Fruit fly (Drosophila melanogaster) whole organism, embryonic: Measurements from ENCODE around the gene dysf.

ENCODE experiments used
- CG1024 ChIP-seq: fragments of 200-800 bp; sonication (Bioruptor generic); IDR thresholded peaks from 2 replicates; pipeline ENCODE4 v1.3.6; 2022; ENCODE audit warnings: missing biosample characterization, missing genetic modification characterization
- CG11695 ChIP-seq: fragments of 200-800 bp; sonication (Bioruptor generic); IDR thresholded peaks from 3 replicates; pipeline ENCODE4 v1.3.6; 2022; ENCODE audit warnings: missing biosample characterization, missing genetic modification characterization
- CG14441 ChIP-seq: fragments of 200-800 bp; sonication (Bioruptor generic); IDR thresholded peaks from 2 replicates; pipeline ENCODE4 v1.3.6; 2022; ENCODE audit warnings: missing biosample characterization, missing genetic modification characterization
- CG14860 ChIP-seq: fragments of 200-800 bp; sonication (Bioruptor generic); IDR thresholded peaks from 3 replicates; pipeline ENCODE4 v1.3.6; 2022; ENCODE audit warnings: missing biosample characterization, missing genetic modification characterization; ENCODE audit not compliant: partially characterized antibody
- CG14965 ChIP-seq: fragments of 200-800 bp; sonication (Bioruptor generic); optimal IDR thresholded peaks from 2 replicates; lab custom pipeline; 2016; ENCODE audit warnings: missing biosample characterization, missing genetic modification characterization, borderline replicate concordance
- CG2116 ChIP-seq: fragments of 200-800 bp; sonication (Bioruptor generic); optimal IDR thresholded peaks from 3 replicates; lab custom pipeline; 2018; ENCODE audit warnings: missing biosample characterization, mild to moderate bottlenecking, missing genetic modification characterization
- CG32772 ChIP-seq: fragments of 200-800 bp; sonication (Bioruptor generic); IDR thresholded peaks from 2 replicates; pipeline ENCODE4 v1.3.6; 2022; ENCODE audit warnings: missing biosample characterization, missing genetic modification characterization
- CG4282 ChIP-seq: fragments of 200-800 bp; sonication (Bioruptor generic); optimal IDR thresholded peaks from 2 replicates; lab custom pipeline; 2016; ENCODE audit warnings: missing biosample characterization, missing genetic modification characterization
- CG4404 ChIP-seq: fragments of 200-800 bp; sonication (Bioruptor generic); IDR thresholded peaks from 2 replicates; pipeline ENCODE4 v1.3.6; 2022; ENCODE audit warnings: missing biosample characterization, missing genetic modification characterization
- CG6791 ChIP-seq: fragments of 200-800 bp; sonication (Bioruptor generic); IDR thresholded peaks from 3 replicates; pipeline ENCODE4 v1.3.6; 2022; ENCODE audit warnings: missing biosample characterization, missing genetic modification characterization; ENCODE audit not compliant: partially characterized antibody
- CG8359 ChIP-seq: fragments of 200-800 bp; sonication (Bioruptor generic); optimal IDR thresholded peaks from 2 replicates; lab custom pipeline; 2017; ENCODE audit warnings: missing biosample characterization, mild to moderate bottlenecking, missing genetic modification characterization, borderline replicate concordance
- CTCF ChIP-seq: fragments of 200-800 bp; sonication (Bioruptor generic); optimal IDR thresholded peaks from 2 replicates; lab custom pipeline; 2017; ENCODE audit warnings: missing biosample characterization, mild to moderate bottlenecking, missing genetic modification characterization, moderate library complexity
- Camta ChIP-seq: fragments of 200-800 bp; sonication (Bioruptor generic); optimal IDR thresholded peaks from 2 replicates; lab custom pipeline; 2016; ENCODE audit warnings: missing biosample characterization, missing genetic modification characterization
- Deaf1 ChIP-seq: fragments of 200-800 bp; optimal IDR thresholded peaks from 3 replicates; lab custom pipeline; 2019; ENCODE audit warnings: missing biosample characterization, mild to moderate bottlenecking, missing genetic modification characterization, moderate library complexity
- Hey ChIP-seq: fragments of 200-800 bp; sonication (Bioruptor generic); optimal IDR thresholded peaks from 3 replicates; lab custom pipeline; 2018; ENCODE audit warnings: missing biosample characterization, mild to moderate bottlenecking, missing genetic modification characterization
- HmgD ChIP-seq: fragments of 200-800 bp; sonication (Bioruptor generic); optimal IDR thresholded peaks from 3 replicates; lab custom pipeline; 2016; ENCODE audit warnings: missing biosample characterization, missing genetic modification characterization
- Hr39 ChIP-seq: fragments of >200 bp; optimal IDR thresholded peaks from 2 replicates; lab custom pipeline; 2017
- Kr ChIP-seq: fragments of 200-800 bp; sonication (Bioruptor generic); optimal IDR thresholded peaks from 2 replicates; lab custom pipeline; 2017; ENCODE audit warnings: missing biosample characterization, mild to moderate bottlenecking, missing genetic modification characterization
- Myb ChIP-seq: fragments of 200-800 bp; sonication (Bioruptor generic); optimal IDR thresholded peaks from 2 replicates; lab custom pipeline; 2016; ENCODE audit warnings: missing biosample characterization, missing genetic modification characterization
- NfI ChIP-seq: fragments of 200-800 bp; sonication (Bioruptor generic); optimal IDR thresholded peaks from 3 replicates; lab custom pipeline; 2018; ENCODE audit warnings: missing biosample characterization, mild to moderate bottlenecking, missing genetic modification characterization, moderate library complexity
- Oaz ChIP-seq: fragments of 200-800 bp; sonication (Bioruptor generic); IDR thresholded peaks from 2 replicates; pipeline ENCODE4 v1.3.6; 2022; ENCODE audit warnings: missing biosample characterization, missing genetic modification characterization
- Stat92E ChIP-seq, 3 experiments: fragments of >200 bp in 2 of 3; fragments of 200-800 bp in 1 of 3; sonication (Bioruptor generic) in 1 of 3; optimal IDR thresholded peaks; 2 replicates each; lab custom pipeline; 2017 to 2019; ENCODE audit warnings: missing biosample characterization in 3 of 3, missing genetic modification characterization in 3 of 3, mild to moderate bottlenecking in 1 of 3, moderate library complexity in 1 of 3
- YL-1 ChIP-seq: fragments of 200-800 bp; sonication (Bioruptor generic); optimal IDR thresholded peaks from 3 replicates; lab custom pipeline; 2017; ENCODE audit warnings: missing biosample characterization, mild to moderate bottlenecking, missing genetic modification characterization
- danr ChIP-seq: fragments of 200-800 bp; sonication (Bioruptor generic); IDR thresholded peaks from 2 replicates; pipeline ENCODE4 v1.3.6; 2022; ENCODE audit warnings: missing biosample characterization, missing genetic modification characterization
- disco-r ChIP-seq: fragments of 200-800 bp; sonication (Bioruptor generic); optimal IDR thresholded peaks from 2 replicates; lab custom pipeline; 2016; ENCODE audit warnings: missing biosample characterization, missing genetic modification characterization
- dysf ChIP-seq: fragments of 200-800 bp; sonication (Bioruptor generic); IDR thresholded peaks from 3 replicates; pipeline ENCODE4 v1.3.6; 2022; ENCODE audit warnings: missing biosample characterization, missing genetic modification characterization
- ems ChIP-seq: fragments of 200-800 bp; sonication (Bioruptor generic); optimal IDR thresholded peaks from 3 replicates; lab custom pipeline; 2016; ENCODE audit warnings: missing biosample characterization, missing genetic modification characterization
- eve ChIP-seq, 2 experiments: fragments of >200 bp; optimal IDR thresholded peaks; 2 replicates each; lab custom pipeline; 2017; ENCODE audit warnings: missing biosample characterization in 2 of 2, missing genetic modification characterization in 2 of 2
- eyg ChIP-seq: fragments of 200-800 bp; sonication (Bioruptor generic); optimal IDR thresholded peaks from 3 replicates; lab custom pipeline; 2016; ENCODE audit warnings: missing biosample characterization, missing genetic modification characterization
- grn ChIP-seq: fragments of 200-800 bp; sonication (Bioruptor generic); optimal IDR thresholded peaks from 3 replicates; lab custom pipeline; 2017; ENCODE audit warnings: missing biosample characterization, missing genetic modification characterization
- gsb-n ChIP-seq: fragments of 200-800 bp; sonication (Bioruptor generic); optimal IDR thresholded peaks from 3 replicates; lab custom pipeline; 2018; ENCODE audit warnings: missing biosample characterization, mild to moderate bottlenecking, missing genetic modification characterization
- lov ChIP-seq, 2 experiments: fragments of 200-800 bp in 1 of 2; fragments of >200 bp in 1 of 2; sonication (Bioruptor generic) in 1 of 2; IDR thresholded peaks in 1 of 2; optimal IDR thresholded peaks in 1 of 2; 2 replicates in 1 of 2; 3 replicates in 1 of 2; pipeline versions ENCODE4 v1.3.6 to Lab custom; 2017 to 2022; ENCODE audit warnings: missing biosample characterization in 1 of 2, missing genetic modification characterization in 1 of 2
- nmo ChIP-seq: fragments of 200-800 bp; sonication (Bioruptor generic); optimal IDR thresholded peaks from 2 replicates; lab custom pipeline; 2018; ENCODE audit warnings: missing biosample characterization, mild to moderate bottlenecking, missing genetic modification characterization, moderate library complexity
- odd ChIP-seq: fragments of 200-800 bp; sonication (Bioruptor generic); optimal IDR thresholded peaks from 2 replicates; lab custom pipeline; 2017; ENCODE audit warnings: missing biosample characterization, mild to moderate bottlenecking, missing genetic modification characterization
- p53 ChIP-seq: fragments of 200-800 bp; sonication (Bioruptor generic); optimal IDR thresholded peaks from 2 replicates; lab custom pipeline; 2016; ENCODE audit warnings: missing biosample characterization, missing genetic modification characterization
- pan ChIP-seq, 4 experiments: fragments of >200 bp in 3 of 4; fragments of 200-800 bp in 1 of 4; sonication (Bioruptor generic) in 1 of 4; optimal IDR thresholded peaks in 3 of 4; IDR thresholded peaks in 1 of 4; 2 replicates each; pipeline versions ENCODE4 v1.3.6 to Lab custom; 2017 to 2022; ENCODE audit warnings: missing biosample characterization in 2 of 4, missing genetic modification characterization in 2 of 4, mixed read lengths in 1 of 4
- pb ChIP-seq: fragments of 200-800 bp; sonication (Bioruptor generic); optimal IDR thresholded peaks from 3 replicates; lab custom pipeline; 2016; ENCODE audit warnings: missing biosample characterization, missing genetic modification characterization
- pfk ChIP-seq: fragments of 200-800 bp; sonication (Bioruptor generic); optimal IDR thresholded peaks from 2 replicates; lab custom pipeline; 2018; ENCODE audit warnings: missing biosample characterization, mild to moderate bottlenecking, missing genetic modification characterization, moderate library complexity
- row ChIP-seq: fragments of 200-800 bp; sonication (Bioruptor generic); IDR thresholded peaks from 3 replicates; pipeline ENCODE4 v1.3.6; 2022; ENCODE audit warnings: missing biosample characterization, missing genetic modification characterization
- sc ChIP-seq, 3 experiments: fragments of >200 bp in 2 of 3; fragments of 200-800 bp in 1 of 3; sonication (Bioruptor generic) in 1 of 3; optimal IDR thresholded peaks; 2 replicates in 2 of 3; 3 replicates in 1 of 3; lab custom pipeline; 2017; ENCODE audit warnings: mild to moderate bottlenecking in 1 of 3, missing biosample characterization in 1 of 3, missing genetic modification characterization in 1 of 3, missing genetic modification reagents in 1 of 3
- sens ChIP-seq: fragments of 200-800 bp; sonication (Bioruptor generic); peaks from one replicate; lab custom pipeline; 2016; ENCODE audit warnings: missing biosample characterization, missing genetic modification characterization
- seq ChIP-seq: fragments of 200-800 bp; sonication (Bioruptor generic); IDR thresholded peaks from 2 replicates; pipeline ENCODE4 v1.3.6; 2022; ENCODE audit warnings: missing biosample characterization, missing genetic modification characterization
- sima ChIP-seq: fragments of 200-800 bp; sonication (Bioruptor generic); optimal IDR thresholded peaks from 2 replicates; lab custom pipeline; 2016; ENCODE audit warnings: missing biosample characterization, missing genetic modification characterization
- tin ChIP-seq: fragments of 200-800 bp; sonication (Bioruptor generic); optimal IDR thresholded peaks from 3 replicates; lab custom pipeline; 2016; ENCODE audit warnings: missing biosample characterization, missing genetic modification characterization

Gene dysf

DNA sequence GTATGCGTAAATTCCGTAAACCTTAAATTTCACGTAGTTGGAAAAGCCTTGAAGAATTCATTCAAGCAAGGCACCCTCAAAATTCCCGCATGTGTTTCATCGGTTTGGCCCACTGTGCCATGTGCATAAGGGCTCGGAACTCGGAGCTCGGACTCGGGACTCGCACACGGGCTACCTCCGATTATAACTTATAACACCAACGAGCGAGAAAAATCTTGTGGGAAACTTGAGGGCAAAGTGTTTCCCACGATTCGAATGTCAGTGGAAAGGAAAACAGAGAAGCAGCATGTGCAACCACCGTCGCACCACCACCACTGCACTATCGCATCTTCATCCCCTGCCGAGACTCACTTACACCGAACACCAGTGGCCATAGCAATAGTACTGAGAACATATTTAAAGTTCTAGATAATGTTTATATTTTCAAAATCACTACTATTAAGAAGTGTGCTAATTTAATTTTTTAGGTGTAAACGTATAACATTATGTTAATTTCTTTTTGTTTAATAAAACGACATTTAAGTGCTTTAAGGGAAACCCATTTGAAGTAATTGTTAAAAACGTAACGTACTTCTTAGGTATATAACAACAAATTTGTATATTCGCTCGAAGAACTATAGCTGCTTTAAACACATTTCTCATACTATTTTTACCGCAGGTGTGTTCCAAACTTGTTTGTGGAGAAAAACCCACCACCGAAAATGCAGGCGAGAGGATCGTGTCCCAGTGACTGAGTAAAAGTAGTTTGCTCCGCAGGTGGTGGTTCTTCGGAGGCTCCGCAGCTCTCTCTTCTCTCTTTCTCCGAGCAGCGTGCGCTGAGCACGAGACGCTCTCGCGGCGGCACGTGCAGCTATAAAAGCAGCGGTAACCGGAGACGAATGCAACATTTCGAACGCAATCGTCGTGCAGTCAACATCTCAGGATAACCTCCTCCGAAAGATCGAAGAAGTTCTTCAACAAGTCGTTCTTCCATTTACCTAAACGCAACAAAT lies 62.1 kb downstream of the dysf start (continued):
- no peak for TF ChIP-seq pfk (GFP tag; lab: Kevin White, UChicago)
- TF ChIP-seq pb (GFP tag; lab: Kevin White, UChicago): peak; percentile 37
- peak; percentile 74 for TF ChIP-seq YL-1
- no peak for TF ChIP-seq Hr39 (lab: Kevin White, UChicago)
- TF ChIP-seq NfI: peak; percentile 61
- no peak for TF ChIP-seq CG14441 (GFP tag; lab: Robert Waterston, UW)

dm6 chr3R:26035369-26035656 lies 63.2 kb downstream of the dysf start:
- TF ChIP-seq row (GFP tag; lab: Robert Waterston, UW) (peak; percentile 56), sens (GFP tag; lab: Kevin White, UChicago) (peak; percentile 70), CG4282 (GFP tag; lab: Kevin White, UChicago) (peak; percentile 7), CG14860 (GFP tag; lab: Robert Waterston, UW) (0 out of 3 replicates have a peak, but pooled peaks have one; percentile 35), CG14965 (GFP tag; lab: Kevin White, UChicago) (no peak), pan (optimal IDR thresholded peaks at IDR 0.05; lab: Kevin White, UChicago) (no peak), pan (GFP tag; optimal IDR thresholded peaks at IDR 0.05 in 1 of 2, IDR thresholded peaks at IDR 0.05 in 1 of 2) (peak in 1 of 2 experiments; percentile 25), Deaf1 (no peak)

- TF ChIP-seq seq (GFP tag; lab: Robert Waterston, UW): no peak
- no peak for TF ChIP-seq Oaz (GFP tag; lab: Robert Waterston, UW)
- no peak for TF ChIP-seq HmgD
- no peak for TF ChIP-seq lov (optimal IDR thresholded peaks at IDR 0.05; lab: Kevin White, UChicago)
- peak; percentile 37; the same call in 1 of the 3 replicates for TF ChIP-seq lov (GFP tag; IDR thresholded peaks at IDR 0.05; lab: Robert Waterston, UW)
- no peak for TF ChIP-seq sc (optimal IDR thresholded peaks at IDR 0.05; lab: Kevin White, UChicago)
- peak; percentile 15 for TF ChIP-seq sc (GFP tag; optimal IDR thresholded peaks at IDR 0.05; lab: Kevin White, UChicago)
- no peak for TF ChIP-seq grn
- no peak for TF ChIP-seq CG6791 (GFP tag; lab: Robert Waterston, UW)
- no peak for TF ChIP-seq nmo
- TF ChIP-seq disco-r (GFP tag; lab: Kevin White, UChicago): no peak
- no peak for TF ChIP-seq CG2116 (GFP tag; lab: Kevin White, UChicago)
- TF ChIP-seq ems (GFP tag; lab: Kevin White, UChicago): no peak
- TF ChIP-seq gsb-n (tag; lab: Kevin White, UChicago): peak; percentile 56
- TF ChIP-seq dysf (GFP tag; lab: Robert Waterston, UW): peak; percentile 38; the same call in 1 of the 3 replicates
- TF ChIP-seq Camta: no peak
- TF ChIP-seq odd (GFP tag; lab: Kevin White, UChicago): peak; percentile 61
- no peak for TF ChIP-seq pfk (GFP tag; lab: Kevin White, UChicago)
- TF ChIP-seq sima (GFP tag; lab: Kevin White, UChicago): no peak
- TF ChIP-seq eyg (GFP tag; lab: Kevin White, UChicago): no peak
- peak in 1 of 3 experiments; percentile 40 for TF ChIP-seq Stat92E (GFP tag; optimal IDR thresholded peaks at IDR 0.05; lab: Kevin White, UChicago)
- TF ChIP-seq eve (GFP tag; optimal IDR thresholded peaks at IDR 0.05; lab: Kevin White, UChicago): no peak
- no peak for TF ChIP-seq CG4404 (GFP tag; lab: Robert Waterston, UW)
- TF ChIP-seq CG11695 (GFP tag; lab: Robert Waterston, UW): no peak
- no peak for TF ChIP-seq CTCF (GFP tag; lab: Kevin White, UChicago)
- TF ChIP-seq danr: no peak
- TF ChIP-seq Myb (GFP tag; lab: Kevin White, UChicago): no peak
- TF ChIP-seq CG1024 (GFP tag; lab: Robert Waterston, UW): no peak
- no peak for TF ChIP-seq tin (GFP tag; lab: Kevin White, UChicago)
- TF ChIP-seq CG32772: 0 out of 2 replicates have a peak, but pooled peaks have one; percentile 15
- TF ChIP-seq Kr: peak; percentile 74
- no peak for TF ChIP-seq p53 (GFP tag; lab: Kevin White, UChicago)
- no peak for TF ChIP-seq CG8359 (GFP tag; lab: Kevin White, UChicago)
- no peak for TF ChIP-seq NfI
- TF ChIP-seq Hey: peak; percentile 63
Observed at dm6 chr3R:26034643-26035368, 63.7 kb downstream of the dysf start.
